Fruit fly (Drosophila melanogaster): ENCODE measurements around the gene CG10352.

DNA sequence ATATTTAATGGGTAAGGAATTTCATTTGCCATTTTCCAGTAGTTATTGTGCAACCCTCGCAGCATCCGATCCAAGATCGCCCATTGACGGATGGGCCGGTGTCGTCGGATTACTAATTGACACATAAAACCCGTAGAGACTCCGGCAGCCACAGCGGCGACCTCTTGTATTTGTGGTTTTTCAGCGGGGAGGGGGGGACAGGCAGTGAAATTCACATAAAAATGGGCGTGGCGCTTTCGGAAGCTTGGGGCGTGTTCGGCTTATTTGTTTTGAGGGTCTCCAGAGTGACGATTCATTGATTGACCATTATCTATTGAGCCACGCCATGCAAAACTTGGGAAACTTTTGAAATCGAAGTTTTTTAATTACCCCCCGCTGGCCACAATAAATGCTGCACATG is 27.7 kb downstream of the CG10352 start:
- TF ChIP-seq toe (GFP tag; optimal IDR thresholded peaks at IDR 0.05) (no peak), Mnt (GFP tag; optimal IDR thresholded peaks at IDR 0.05) (no peak), CG14711 (tag; optimal IDR thresholded peaks at IDR 0.05) (no peak), CG7045 (GFP tag; optimal IDR thresholded peaks at IDR 0.05) (no peak), tj (GFP tag; optimal IDR thresholded peaks at IDR 0.05) (no peak), CG33017 (tag; optimal IDR thresholded peaks at IDR 0.05) (no peak), CG5204 (GFP tag; optimal IDR thresholded peaks at IDR 0.05) (no peak)

All from whole organism, adult.